Worm (Caenorhabditis elegans) whole organism, young adult: ENCODE data around the gene F11A5.16.

ENCODE experiments used
- B0019.2 ChIP-seq: fragments of 200-800 bp; sonication (Bioruptor generic); conservative IDR thresholded peaks from 2 replicates; pipeline ENCODE4 v1.3.6; 2022; ENCODE audit warnings: missing genetic modification reagents, missing genetic modification characterization, missing compliant biosample characterization
- C06A6.2 ChIP-seq: fragments of 200-800 bp; sonication (Bioruptor generic); conservative IDR thresholded peaks from 2 replicates; pipeline ENCODE4 v1.3.6; 2022; ENCODE audit warnings: missing genetic modification characterization, missing compliant biosample characterization
- D2030.7 ChIP-seq: fragments of 200-800 bp; sonication (Bioruptor generic); IDR thresholded peaks from 2 replicates; pipeline ENCODE4 v1.3.6; 2022; ENCODE audit warnings: missing genetic modification reagents, missing genetic modification characterization, missing compliant biosample characterization
- F22D6.2 ChIP-seq: sonication (generic microtip); optimal IDR thresholded peaks from 2 replicates; lab custom pipeline; 2016; ENCODE audit warnings: mild to moderate bottlenecking, missing genetic modification characterization, missing compliant biosample characterization
- F39B2.1 ChIP-seq: fragments of 200-800 bp; sonication (Bioruptor generic); IDR thresholded peaks from 2 replicates; pipeline ENCODE4 v1.3.6; 2022; ENCODE audit warnings: missing genetic modification reagents, missing genetic modification characterization, missing compliant biosample characterization
- F57C9.4 ChIP-seq: sonication (generic microtip); optimal IDR thresholded peaks from 2 replicates; lab custom pipeline; 2017; ENCODE audit warnings: mild to moderate bottlenecking, missing genetic modification characterization, missing compliant biosample characterization
- K12H6.12 ChIP-seq: fragments of 200-800 bp; sonication (Bioruptor generic); optimal IDR thresholded peaks from 2 replicates; lab custom pipeline; 2018; ENCODE audit warnings: mild to moderate bottlenecking, missing genetic modification characterization, missing compliant biosample characterization
- T26A5.8 ChIP-seq: sonication (generic microtip); optimal IDR thresholded peaks from 2 replicates; lab custom pipeline; 2016; ENCODE audit warnings: missing genetic modification characterization, missing compliant biosample characterization
- Y53G8AR.9 ChIP-seq: fragments of 200-800 bp; sonication (Bioruptor generic); conservative IDR thresholded peaks from 2 replicates; pipeline ENCODE4 v1.3.6; 2022; ENCODE audit warnings: missing genetic modification reagents, missing genetic modification characterization, missing compliant biosample characterization
- Y67H2A.10 ChIP-seq: fragments of 200-800 bp; sonication (Bioruptor generic); conservative IDR thresholded peaks from 2 replicates; pipeline ENCODE4 v1.3.6; 2022; ENCODE audit warnings: missing genetic modification reagents, missing genetic modification characterization, missing compliant biosample characterization
- ZK185.1 ChIP-seq: sonication (generic microtip); optimal IDR thresholded peaks from 2 replicates; lab custom pipeline; 2016; ENCODE audit warnings: mild to moderate bottlenecking, missing genetic modification characterization, missing compliant biosample characterization; ENCODE audit not compliant: poor library complexity, severe bottlenecking
- aptf-2 ChIP-seq: fragments of 200-800 bp; sonication (Bioruptor generic); conservative IDR thresholded peaks from 2 replicates; pipeline ENCODE4 v1.3.6; 2022; ENCODE audit warnings: missing genetic modification reagents, missing genetic modification characterization, missing compliant biosample characterization
- attf-3 ChIP-seq: fragments of 200-800 bp; sonication (Bioruptor generic); conservative IDR thresholded peaks from 2 replicates; pipeline ENCODE4 v1.3.6; 2022; ENCODE audit warnings: missing genetic modification reagents, missing genetic modification characterization, missing compliant biosample characterization
- attf-5 ChIP-seq: fragments of 200-800 bp; sonication (Bioruptor generic); optimal IDR thresholded peaks from 2 replicates; lab custom pipeline; 2018; ENCODE audit warnings: mild to moderate bottlenecking, missing genetic modification characterization, missing compliant biosample characterization
- ccch-3 ChIP-seq: fragments of 200-800 bp; sonication (Bioruptor generic); optimal IDR thresholded peaks from 2 replicates; lab custom pipeline; 2018; ENCODE audit warnings: mild to moderate bottlenecking, missing genetic modification characterization, missing compliant biosample characterization
- ceh-40 ChIP-seq: fragments of 200-800 bp; sonication (Bioruptor generic); IDR thresholded peaks from 2 replicates; pipeline ENCODE4 v1.3.6; 2022; ENCODE audit warnings: missing genetic modification characterization, missing compliant biosample characterization
- ceh-58 ChIP-seq: fragments of 200-800 bp; sonication (Bioruptor generic); IDR thresholded peaks from 2 replicates; pipeline ENCODE4 v1.3.6; 2022; ENCODE audit warnings: missing genetic modification characterization, missing compliant biosample characterization
- ceh-91 ChIP-seq: fragments of 200-800 bp; sonication (Bioruptor generic); IDR thresholded peaks from 2 replicates; pipeline ENCODE4 v1.3.6; 2022; ENCODE audit warnings: missing genetic modification reagents, missing genetic modification characterization, missing compliant biosample characterization
- dpl-1 ChIP-seq: fragments of 150-350 bp; optimal IDR thresholded peaks from 2 replicates; lab custom pipeline; 2014; ENCODE audit warnings: missing biosample characterization, missing genetic modification reagents, missing genetic modification characterization
- ekl-4 ChIP-seq: fragments of 200-800 bp; sonication (Bioruptor generic); IDR thresholded peaks from 2 replicates; pipeline ENCODE4 v1.3.6; 2022; ENCODE audit warnings: missing genetic modification reagents, missing genetic modification characterization, missing compliant biosample characterization
- ets-4 ChIP-seq: fragments of 200-800 bp; sonication (Bioruptor generic); optimal IDR thresholded peaks from 2 replicates; lab custom pipeline; 2018; ENCODE audit warnings: mild to moderate bottlenecking, missing genetic modification characterization, missing compliant biosample characterization
- gei-17 ChIP-seq: fragments of 200-800 bp; sonication (Bioruptor generic); optimal IDR thresholded peaks from 2 replicates; lab custom pipeline; 2018; ENCODE audit warnings: mild to moderate bottlenecking, missing genetic modification characterization, missing compliant biosample characterization
- hmg-20 ChIP-seq: fragments of 200-800 bp; sonication (Bioruptor generic); IDR thresholded peaks from 2 replicates; pipeline ENCODE4 v1.3.6; 2022; ENCODE audit warnings: missing genetic modification reagents, missing genetic modification characterization, missing compliant biosample characterization
- hrde-1 ChIP-seq: sonication (generic microtip); optimal IDR thresholded peaks from 2 replicates; lab custom pipeline; 2016; ENCODE audit warnings: missing genetic modification characterization, mild to moderate bottlenecking, missing compliant biosample characterization, moderate library complexity, missing genotype, missing genetic modification reagents, borderline replicate concordance
- let-607 ChIP-seq, 2 experiments: fragments of 200-800 bp in 1 of 2; sonication (Bioruptor generic) in 1 of 2; sonication (generic microtip) in 1 of 2; optimal IDR thresholded peaks; 2 replicates each; lab custom pipeline; 2016 to 2018; ENCODE audit warnings: mild to moderate bottlenecking in 2 of 2, missing compliant biosample characterization in 2 of 2, missing genetic modification characterization in 2 of 2, moderate library complexity in 2 of 2, missing genotype in 1 of 2
- lin-35 ChIP-seq, 3 experiments: fragments of 150-350 bp in 2 of 3; sonication (generic microtip) in 1 of 3; optimal IDR thresholded peaks; 2 replicates each; lab custom pipeline; 2014 to 2018; ENCODE audit warnings: missing biosample characterization in 3 of 3, missing genetic modification characterization in 3 of 3, missing genetic modification reagents in 3 of 3
- madf-6 ChIP-seq: fragments of 200-800 bp; sonication (Bioruptor generic); IDR thresholded peaks from 2 replicates; pipeline ENCODE4 v1.3.6; 2022; ENCODE audit warnings: missing genetic modification reagents, missing genetic modification characterization, missing compliant biosample characterization
- mcd-1 ChIP-seq: fragments of 200-800 bp; sonication (Bioruptor generic); IDR thresholded peaks from 2 replicates; pipeline ENCODE4 v1.3.6; 2022; ENCODE audit warnings: missing genetic modification reagents, missing genetic modification characterization, missing compliant biosample characterization
- nfyb-1 ChIP-seq: fragments of 200-800 bp; sonication (Bioruptor generic); IDR thresholded peaks from 2 replicates; pipeline ENCODE4 v1.3.6; 2022; ENCODE audit warnings: missing genetic modification reagents, missing genetic modification characterization, missing compliant biosample characterization
- nhr-90 ChIP-seq: sonication (generic microtip); optimal IDR thresholded peaks from 2 replicates; lab custom pipeline; 2016; ENCODE audit warnings: missing genotype, mild to moderate bottlenecking, missing genetic modification characterization, missing compliant biosample characterization
- pha-4 ChIP-seq: fragments of 150-350 bp; sonication (generic microtip); optimal IDR thresholded peaks from 2 replicates; lab custom pipeline; 2014; ENCODE audit warnings: missing biosample characterization, missing genetic modification reagents, missing genetic modification characterization
- rcor-1 ChIP-seq: fragments of 200-800 bp; sonication (Bioruptor generic); IDR thresholded peaks from 2 replicates; pipeline ENCODE4 v1.3.6; 2022; ENCODE audit warnings: missing genetic modification reagents, missing genetic modification characterization, missing compliant biosample characterization
- rec-8 ChIP-seq, 2 experiments: sonication (generic microtip); optimal IDR thresholded peaks; 2 replicates each; lab custom pipeline; 2016; ENCODE audit warnings: mild to moderate bottlenecking in 2 of 2, missing genetic modification characterization in 2 of 2, missing genetic modification reagents in 2 of 2, missing genotype in 2 of 2, missing biosample characterization in 1 of 2, missing compliant biosample characterization in 1 of 2, moderate library complexity in 1 of 2
- repo-1 ChIP-seq: sonication (generic microtip); optimal IDR thresholded peaks from 2 replicates; lab custom pipeline; 2017; ENCODE audit warnings: mild to moderate bottlenecking, missing genetic modification characterization, missing compliant biosample characterization
- snpc-3.4 ChIP-seq: sonication (generic microtip); optimal IDR thresholded peaks from 2 replicates; lab custom pipeline; 2017; ENCODE audit warnings: missing genetic modification characterization, mild to moderate bottlenecking, missing compliant biosample characterization, antibody characterized with exemption, moderate library complexity, missing genotype, missing genetic modification reagents
- snpc-4 ChIP-seq, 5 experiments: fragments of 150-350 bp in 1 of 5; sonication (generic microtip) in 4 of 5; optimal IDR thresholded peaks; 2 replicates each; lab custom pipeline; 2014 to 2018; ENCODE audit warnings: missing genetic modification characterization in 5 of 5, missing biosample characterization in 3 of 5, antibody characterized with exemption in 2 of 5, mild to moderate bottlenecking in 2 of 5, missing compliant biosample characterization in 2 of 5, missing genotype in 2 of 5, moderate library complexity in 2 of 5, missing genetic modification reagents in 1 of 5
- somi-1 ChIP-seq: fragments of 200-800 bp; sonication (Bioruptor generic); optimal IDR thresholded peaks from 2 replicates; lab custom pipeline; 2018; ENCODE audit warnings: mild to moderate bottlenecking, missing genetic modification characterization, missing compliant biosample characterization
- tbx-9 ChIP-seq: sonication (generic microtip); optimal IDR thresholded peaks from 2 replicates; lab custom pipeline; 2016; ENCODE audit warnings: borderline replicate concordance, missing genetic modification characterization, inconsistent platforms, missing compliant biosample characterization
- ztf-22 ChIP-seq: fragments of 200-800 bp; sonication (Bioruptor generic); optimal IDR thresholded peaks from 2 replicates; lab custom pipeline; 2018; ENCODE audit warnings: mild to moderate bottlenecking, missing genetic modification characterization, moderate library complexity, missing compliant biosample characterization
- ztf-28 ChIP-seq: fragments of 200-800 bp; sonication (Bioruptor generic); IDR thresholded peaks from 2 replicates; pipeline ENCODE4 v1.3.6; 2022; ENCODE audit warnings: missing genetic modification reagents, missing genetic modification characterization, missing compliant biosample characterization
- ztf-6 ChIP-seq: fragments of 200-800 bp; sonication (Bioruptor generic); IDR thresholded peaks from 2 replicates; pipeline ENCODE4 v1.3.6; 2022; ENCODE audit warnings: missing genetic modification reagents, missing genetic modification characterization, missing compliant biosample characterization

The F11A5.16 gene

DNA sequence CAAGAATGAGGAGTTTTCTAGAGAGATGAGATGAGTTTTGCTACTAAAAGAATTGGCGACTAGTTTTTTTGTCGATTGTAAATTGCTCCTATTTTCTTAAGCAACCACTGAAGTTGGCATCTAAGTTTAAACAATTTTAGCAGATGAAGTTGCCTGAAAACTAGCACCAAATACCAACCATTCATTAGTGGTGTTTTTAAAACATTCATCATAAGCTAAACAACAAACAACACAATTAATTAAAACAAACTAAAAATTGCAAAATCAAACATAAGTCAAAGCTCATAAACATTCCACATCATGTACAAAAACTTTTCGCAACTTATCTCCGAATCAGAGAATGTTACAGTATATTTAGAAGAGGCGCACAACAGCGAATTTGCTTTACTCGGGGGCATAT is 28.6 kb upstream of the F11A5.16 start, which contains the start of gene srz-13 (continued):
- no peak for TF ChIP-seq nfyb-1 (GFP tag; lab: Robert Waterston, UW)
- TF ChIP-seq ceh-40 (GFP tag; lab: Robert Waterston, UW): no peak

DNA sequence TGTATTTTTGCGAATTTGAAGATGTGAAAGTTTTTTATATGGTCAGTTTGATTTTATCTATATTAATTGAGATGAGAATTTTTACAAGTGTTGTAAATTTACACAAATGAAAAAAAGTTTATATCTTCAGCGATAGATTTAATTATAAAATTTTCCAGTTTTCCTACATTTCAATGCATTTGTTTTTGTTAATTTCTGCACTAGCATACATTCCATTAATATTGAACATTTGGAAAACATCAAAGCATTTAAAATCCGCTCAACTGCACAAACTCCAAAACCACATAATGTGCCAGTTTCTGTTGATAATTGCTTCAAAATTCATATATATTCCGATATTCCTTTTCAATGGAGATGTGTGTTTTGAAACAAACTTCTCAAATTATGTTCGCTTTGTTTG is 27.8 kb upstream of the F11A5.16 start, which contains the start of gene srh-277:
srh-277 (plus strand) TSS at position 301 of the 400 bp plus-strand sequence.
- TF ChIP-seq nhr-90 (tag; lab: Kevin White, UChicago) (no peak), K12H6.12 (no peak), mcd-1 (GFP tag; lab: Robert Waterston, UW) (no peak), T26A5.8 (tag; lab: Kevin White, UChicago) (no peak), madf-6 (GFP tag; lab: Robert Waterston, UW) (no peak), aptf-2 (GFP tag; lab: Robert Waterston, UW) (no peak), somi-1 (no peak)

DNA sequence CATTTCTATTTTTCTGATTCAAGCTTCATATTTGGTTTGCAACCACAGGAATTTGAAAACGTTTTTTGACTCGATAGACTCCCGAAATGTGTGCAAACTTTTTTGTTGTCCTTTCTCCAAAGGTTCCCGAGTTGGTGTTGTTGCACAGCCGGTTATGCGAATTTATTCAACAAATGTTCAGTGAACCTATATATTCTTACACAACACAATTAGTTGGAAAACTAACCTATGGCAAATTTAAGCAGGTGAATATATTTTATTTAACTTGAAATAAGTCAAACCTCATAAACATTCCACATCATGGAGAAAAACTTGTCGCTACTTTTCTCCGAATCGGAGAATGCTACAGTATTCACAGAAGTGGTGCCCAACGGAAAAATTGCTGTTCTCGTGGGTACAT is 27.4 kb upstream of the F11A5.16 start, which contains the start of gene srz-14:
srz-14 (plus strand) TSS at position 301 of the 400 bp plus-strand sequence.
- TF ChIP-seq ets-4 (GFP tag; lab: Kevin White, UChicago) (no peak), ztf-28 (no peak), F39B2.1 (GFP tag; lab: Robert Waterston, UW) (no peak), gei-17 (GFP tag; lab: Kevin White, UChicago) (no peak), ZK185.1 (tag; lab: Kevin White, UChicago) (no peak), ztf-22 (no peak), hmg-20 (no peak), ceh-58 (GFP tag; lab: Robert Waterston, UW) (no peak), repo-1 (no peak), ceh-91 (GFP tag; lab: Robert Waterston, UW) (no peak), ekl-4 (GFP tag; lab: Robert Waterston, UW) (no peak), F57C9.4 (no peak)

DNA sequence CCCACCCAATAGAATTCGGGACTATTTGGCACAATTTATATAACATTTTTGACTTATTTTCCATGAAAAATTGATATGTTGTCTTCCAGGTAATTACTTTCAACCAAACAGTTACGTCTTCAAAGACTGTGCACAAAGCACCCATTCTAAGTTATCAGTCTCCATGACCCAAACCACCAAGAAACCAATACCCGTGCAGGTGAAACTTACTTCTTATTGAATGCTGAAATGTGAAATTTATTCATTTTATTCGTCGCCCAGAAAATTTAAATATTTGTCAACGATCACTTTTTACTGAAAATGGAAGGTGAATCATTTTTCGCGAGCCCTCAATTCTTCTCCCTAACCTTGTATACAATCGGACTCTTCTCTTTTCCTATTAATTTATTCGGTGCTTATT is 20.3 kb upstream of the F11A5.16 start, which contains the start of gene srh-281:
srh-281 (plus strand) TSS at position 301 of the 400 bp plus-strand sequence.
- no peak for TF ChIP-seq attf-5 (GFP tag; lab: Kevin White, UChicago)
- TF ChIP-seq lin-35 (GFP tag; optimal IDR thresholded peaks at IDR 0.05; lab: Kevin White, UChicago): no peak
- no peak for TF ChIP-seq snpc-3.4 (tag; lab: Kevin White, UChicago)
- TF ChIP-seq ztf-6 (GFP tag; lab: Robert Waterston, UW): no peak
- TF ChIP-seq F22D6.2 (tag; lab: Kevin White, UChicago): no peak
- no peak for TF ChIP-seq rec-8 (tag; optimal IDR thresholded peaks at IDR 0.05; lab: Kevin White, UChicago)
- TF ChIP-seq ztf-28: no peak
- no peak for TF ChIP-seq ccch-3 (GFP tag; lab: Kevin White, UChicago)
- TF ChIP-seq dpl-1: no peak
- TF ChIP-seq somi-1: no peak

DNA sequence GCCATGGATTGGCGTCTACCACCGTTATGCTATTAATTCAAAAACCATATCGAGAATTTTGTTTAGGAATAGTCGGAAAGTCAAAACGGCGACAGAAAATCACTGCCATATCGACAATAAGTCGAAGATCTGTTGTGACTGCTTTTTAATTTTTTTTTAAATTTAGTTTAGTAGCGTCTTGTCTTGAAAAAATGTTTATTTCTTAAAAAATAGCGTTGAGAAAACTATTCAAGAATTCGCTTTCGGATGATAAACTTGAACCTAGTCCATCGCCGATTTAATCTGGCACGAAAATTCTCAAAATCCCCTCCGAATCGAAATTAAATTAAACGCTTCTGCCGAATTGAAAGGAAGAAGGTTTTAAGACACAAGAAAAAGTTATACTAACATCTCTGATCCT is 18.6 kb upstream of the F11A5.16 start, which contains the start of gene srh-279:
srh-279 (plus strand) TSS at position 301 of the 400 bp plus-strand sequence.
- TF ChIP-seq T26A5.8 (tag; lab: Kevin White, UChicago) (no peak), rcor-1 (GFP tag; lab: Robert Waterston, UW) (no peak), hrde-1 (tag; lab: Kevin White, UChicago) (no peak), D2030.7 (GFP tag; lab: Robert Waterston, UW) (no peak), ceh-58 (GFP tag; lab: Robert Waterston, UW) (no peak), C06A6.2 (GFP tag; lab: Robert Waterston, UW) (no peak), tbx-9 (no peak), attf-5 (GFP tag; lab: Kevin White, UChicago) (no peak), ceh-40 (GFP tag; lab: Robert Waterston, UW) (no peak), Y53G8AR.9 (GFP tag; lab: Robert Waterston, UW) (no peak), snpc-4 (GFP tag; optimal IDR thresholded peaks at IDR 0.05; lab: Kevin White, UChicago) (no peak), snpc-4 (tag; optimal IDR thresholded peaks at IDR 0.05; lab: Kevin White, UChicago) (no peak), attf-3 (GFP tag; lab: Robert Waterston, UW) (no peak), Y67H2A.10 (GFP tag; lab: Robert Waterston, UW) (no peak), B0019.2 (no peak), ztf-6 (GFP tag; lab: Robert Waterston, UW) (no peak), pha-4 (tag; lab: Kevin White, UChicago) (no peak), let-607 (tag; optimal IDR thresholded peaks at IDR 0.05; lab: Kevin White, UChicago) (no peak)
